Worm (Caenorhabditis elegans) whole organism, young adult: ENCODE measurements around the gene T21C9.11.

Experiments
- B0261.1 ChIP-seq: sonication (generic microtip); optimal IDR thresholded peaks from 2 replicates; lab custom pipeline; 2016; ENCODE audit warnings: mild to moderate bottlenecking, missing genetic modification characterization, moderate library complexity, missing compliant biosample characterization
- C17E4.6 ChIP-seq: fragments of 200-800 bp; sonication (Bioruptor generic); IDR thresholded peaks from 2 replicates; pipeline ENCODE4 v1.3.6; 2022; ENCODE audit warnings: missing genetic modification reagents, missing genetic modification characterization, missing compliant biosample characterization
- F39B2.1 ChIP-seq: fragments of 200-800 bp; sonication (Bioruptor generic); IDR thresholded peaks from 2 replicates; pipeline ENCODE4 v1.3.6; 2022; ENCODE audit warnings: missing genetic modification reagents, missing genetic modification characterization, missing compliant biosample characterization
- F49E8.2 ChIP-seq: sonication (generic microtip); optimal IDR thresholded peaks from 3 replicates; lab custom pipeline; 2017; ENCODE audit warnings: missing genetic modification characterization, mild to moderate bottlenecking, missing compliant biosample characterization, antibody characterized with exemption, moderate library complexity; ENCODE audit not compliant: insufficient read depth
- F57A8.1 ChIP-seq: fragments of 200-800 bp; sonication (Bioruptor generic); optimal IDR thresholded peaks from 2 replicates; lab custom pipeline; 2018; ENCODE audit warnings: mild to moderate bottlenecking, missing genetic modification characterization, moderate library complexity, missing compliant biosample characterization
- Y53F4B.3 ChIP-seq: fragments of 200-800 bp; sonication (Bioruptor generic); IDR thresholded peaks from 2 replicates; pipeline ENCODE4 v1.3.6; 2022; ENCODE audit warnings: missing genetic modification reagents, missing genetic modification characterization, missing compliant biosample characterization
- Y79H2A.3 ChIP-seq: fragments of 200-800 bp; sonication (Bioruptor generic); conservative IDR thresholded peaks from 2 replicates; pipeline ENCODE4 v1.3.6; 2022; ENCODE audit warnings: missing genetic modification reagents, missing genetic modification characterization, missing compliant biosample characterization
- akir-1 ChIP-seq: fragments of 200-800 bp; sonication (Bioruptor generic); optimal IDR thresholded peaks from 2 replicates; lab custom pipeline; 2018; ENCODE audit warnings: mild to moderate bottlenecking, missing genetic modification characterization, moderate library complexity, missing compliant biosample characterization
- ama-1 ChIP-seq, 3 experiments: fragments of 150-350 bp in 1 of 3; sonication (generic microtip) in 2 of 3; optimal IDR thresholded peaks; 2 replicates each; lab custom pipeline; 2014 to 2018; ENCODE audit warnings: missing biosample characterization in 2 of 3, missing genetic modification characterization in 2 of 3, missing genetic modification reagents in 2 of 3
- atf-7 ChIP-seq: sonication (generic microtip); optimal IDR thresholded peaks from 2 replicates; lab custom pipeline; 2017; ENCODE audit warnings: mild to moderate bottlenecking, missing genetic modification characterization, missing compliant biosample characterization
- attf-6 ChIP-seq: fragments of 200-800 bp; sonication (Bioruptor generic); IDR thresholded peaks from 2 replicates; pipeline ENCODE4 v1.3.6; 2022; ENCODE audit warnings: missing genetic modification reagents, missing genetic modification characterization, missing compliant biosample characterization
- bed-2 ChIP-seq: fragments of 200-800 bp; sonication (Bioruptor generic); IDR thresholded peaks from 2 replicates; pipeline ENCODE4 v1.3.6; 2022; ENCODE audit warnings: missing genetic modification reagents, missing genetic modification characterization, missing compliant biosample characterization
- cebp-1 ChIP-seq, 2 experiments: fragments of 200-800 bp in 1 of 2; sonication (Bioruptor generic) in 1 of 2; sonication (generic microtip) in 1 of 2; IDR thresholded peaks in 1 of 2; optimal IDR thresholded peaks in 1 of 2; 2 replicates each; pipeline versions ENCODE4 v1.3.6 to Lab custom; 2017 to 2022; ENCODE audit warnings: missing compliant biosample characterization in 2 of 2, missing genetic modification characterization in 2 of 2, mild to moderate bottlenecking in 1 of 2, missing genetic modification reagents in 1 of 2, moderate library complexity in 1 of 2
- ceh-27 ChIP-seq: fragments of 200-800 bp; sonication (Bioruptor generic); optimal IDR thresholded peaks from 2 replicates; lab custom pipeline; 2018; ENCODE audit warnings: mild to moderate bottlenecking, missing genetic modification characterization, moderate library complexity, missing compliant biosample characterization
- ceh-40 ChIP-seq: fragments of 200-800 bp; sonication (Bioruptor generic); IDR thresholded peaks from 2 replicates; pipeline ENCODE4 v1.3.6; 2022; ENCODE audit warnings: missing genetic modification characterization, missing compliant biosample characterization
- ceh-58 ChIP-seq: fragments of 200-800 bp; sonication (Bioruptor generic); IDR thresholded peaks from 2 replicates; pipeline ENCODE4 v1.3.6; 2022; ENCODE audit warnings: missing genetic modification characterization, missing compliant biosample characterization
- die-1 ChIP-seq: sonication (generic microtip); optimal IDR thresholded peaks from 2 replicates; lab custom pipeline; 2016; ENCODE audit warnings: missing genotype, mild to moderate bottlenecking, missing genetic modification characterization, missing compliant biosample characterization
- dox-1 ChIP-seq: fragments of 200-800 bp; sonication (Bioruptor generic); IDR thresholded peaks from 2 replicates; pipeline ENCODE4 v1.3.6; 2022; ENCODE audit warnings: missing genetic modification reagents, missing genetic modification characterization, missing compliant biosample characterization
- egl-18 ChIP-seq: fragments of 200-800 bp; sonication (Bioruptor generic); IDR thresholded peaks from 2 replicates; pipeline ENCODE4 v1.3.6; 2022; ENCODE audit warnings: missing genetic modification reagents, missing genetic modification characterization, missing compliant biosample characterization
- egrh-3 ChIP-seq: fragments of 200-800 bp; sonication (Bioruptor generic); IDR thresholded peaks from 2 replicates; pipeline ENCODE4 v1.3.6; 2022; ENCODE audit warnings: missing genetic modification reagents, missing genetic modification characterization, missing compliant biosample characterization
- ekl-4 ChIP-seq: fragments of 200-800 bp; sonication (Bioruptor generic); IDR thresholded peaks from 2 replicates; pipeline ENCODE4 v1.3.6; 2022; ENCODE audit warnings: missing genetic modification reagents, missing genetic modification characterization, missing compliant biosample characterization
- gei-17 ChIP-seq: fragments of 200-800 bp; sonication (Bioruptor generic); optimal IDR thresholded peaks from 2 replicates; lab custom pipeline; 2018; ENCODE audit warnings: mild to moderate bottlenecking, missing genetic modification characterization, missing compliant biosample characterization
- him-1 ChIP-seq: sonication (generic microtip); optimal IDR thresholded peaks from 2 replicates; lab custom pipeline; 2016; ENCODE audit warnings: missing genotype, missing genetic modification reagents, missing genetic modification characterization, missing compliant biosample characterization
- let-607 ChIP-seq, 2 experiments: fragments of 200-800 bp in 1 of 2; sonication (Bioruptor generic) in 1 of 2; sonication (generic microtip) in 1 of 2; optimal IDR thresholded peaks; 2 replicates each; lab custom pipeline; 2016 to 2018; ENCODE audit warnings: mild to moderate bottlenecking in 2 of 2, missing compliant biosample characterization in 2 of 2, missing genetic modification characterization in 2 of 2, moderate library complexity in 2 of 2, missing genotype in 1 of 2
- lsl-1 ChIP-seq: fragments of 200-800 bp; sonication (Bioruptor generic); optimal IDR thresholded peaks from 2 replicates; lab custom pipeline; 2018; ENCODE audit warnings: mild to moderate bottlenecking, missing genetic modification characterization, moderate library complexity, missing compliant biosample characterization
- mcd-1 ChIP-seq: fragments of 200-800 bp; sonication (Bioruptor generic); IDR thresholded peaks from 2 replicates; pipeline ENCODE4 v1.3.6; 2022; ENCODE audit warnings: missing genetic modification reagents, missing genetic modification characterization, missing compliant biosample characterization
- nhr-179 ChIP-seq: sonication (generic microtip); optimal IDR thresholded peaks from 2 replicates; lab custom pipeline; 2016; ENCODE audit warnings: mild to moderate bottlenecking, missing genetic modification characterization, missing compliant biosample characterization
- nhr-27 ChIP-seq: fragments of 200-800 bp; sonication (Bioruptor generic); optimal IDR thresholded peaks from 2 replicates; lab custom pipeline; 2018; ENCODE audit warnings: mild to moderate bottlenecking, missing genetic modification characterization, moderate library complexity, missing compliant biosample characterization
- nhr-80 ChIP-seq: sonication (generic microtip); optimal IDR thresholded peaks from 2 replicates; lab custom pipeline; 2016; ENCODE audit warnings: missing genetic modification characterization, missing compliant biosample characterization
- nhr-90 ChIP-seq: sonication (generic microtip); optimal IDR thresholded peaks from 2 replicates; lab custom pipeline; 2016; ENCODE audit warnings: missing genotype, mild to moderate bottlenecking, missing genetic modification characterization, missing compliant biosample characterization
- pbrm-1 ChIP-seq: fragments of 200-800 bp; sonication (Bioruptor generic); IDR thresholded peaks from 2 replicates; pipeline ENCODE4 v1.3.6; 2022; ENCODE audit warnings: missing genetic modification reagents, missing genetic modification characterization, missing compliant biosample characterization
- pha-4 ChIP-seq: fragments of 150-350 bp; sonication (generic microtip); optimal IDR thresholded peaks from 2 replicates; lab custom pipeline; 2014; ENCODE audit warnings: missing biosample characterization, missing genetic modification reagents, missing genetic modification characterization
- rpc-1 ChIP-seq, 2 experiments: fragments of 150-350 bp in 1 of 2; sonication (generic microtip) in 1 of 2; optimal IDR thresholded peaks; 2 replicates each; lab custom pipeline; 2014 to 2018; ENCODE audit warnings: missing biosample characterization in 1 of 2, missing genetic modification characterization in 1 of 2, missing genetic modification reagents in 1 of 2, missing genotype in 1 of 2
- sea-2 ChIP-seq: fragments of 200-800 bp; sonication (Bioruptor generic); IDR thresholded peaks from 2 replicates; pipeline ENCODE4 v1.3.6; 2022; ENCODE audit warnings: missing genetic modification characterization, missing compliant biosample characterization
- snpc-1.3 ChIP-seq: sonication (generic microtip); optimal IDR thresholded peaks from 2 replicates; lab custom pipeline; 2017; ENCODE audit warnings: missing genetic modification characterization, mild to moderate bottlenecking, missing compliant biosample characterization, antibody characterized with exemption, moderate library complexity, missing genotype, missing genetic modification reagents; ENCODE audit not compliant: insufficient read depth
- snpc-4 ChIP-seq, 5 experiments: fragments of 150-350 bp in 1 of 5; sonication (generic microtip) in 4 of 5; optimal IDR thresholded peaks; 2 replicates each; lab custom pipeline; 2014 to 2018; ENCODE audit warnings: missing genetic modification characterization in 5 of 5, missing biosample characterization in 3 of 5, antibody characterized with exemption in 2 of 5, mild to moderate bottlenecking in 2 of 5, missing compliant biosample characterization in 2 of 5, missing genotype in 2 of 5, moderate library complexity in 2 of 5, missing genetic modification reagents in 1 of 5
- sptf-2 ChIP-seq: fragments of 200-800 bp; sonication (Bioruptor generic); optimal IDR thresholded peaks from 2 replicates; lab custom pipeline; 2018; ENCODE audit warnings: mild to moderate bottlenecking, missing genetic modification characterization, missing compliant biosample characterization
- unc-130 ChIP-seq: sonication (generic microtip); optimal IDR thresholded peaks from 2 replicates; lab custom pipeline; 2016; ENCODE audit warnings: missing genetic modification reagents, missing genetic modification characterization, missing compliant biosample characterization
- unc-62 ChIP-seq: fragments of 150-350 bp; optimal IDR thresholded peaks from 2 replicates; lab custom pipeline; 2014; ENCODE audit warnings: missing biosample characterization, missing genetic modification reagents, missing genetic modification characterization
- ztf-22 ChIP-seq: fragments of 200-800 bp; sonication (Bioruptor generic); optimal IDR thresholded peaks from 2 replicates; lab custom pipeline; 2018; ENCODE audit warnings: mild to moderate bottlenecking, missing genetic modification characterization, moderate library complexity, missing compliant biosample characterization
- ztf-25 ChIP-seq: fragments of 200-800 bp; sonication (Bioruptor generic); IDR thresholded peaks from 2 replicates; pipeline ENCODE4 v1.3.6; 2022; ENCODE audit warnings: missing genetic modification reagents, missing genetic modification characterization, missing compliant biosample characterization

Gene T21C9.11

ce11 chrV:10574197-10574596 is 20.5 kb downstream of the T21C9.11 start:
- TF ChIP-seq dox-1 (GFP tag; lab: Robert Waterston, UW) (no peak), F39B2.1 (GFP tag; lab: Robert Waterston, UW) (no peak), gei-17 (GFP tag; lab: Kevin White, UChicago) (no peak), rpc-1 (optimal IDR thresholded peaks at IDR 0.05; lab: Kevin White, UChicago) (no peak), rpc-1 (tag; optimal IDR thresholded peaks at IDR 0.05; lab: Kevin White, UChicago) (no peak), ekl-4 (GFP tag; lab: Robert Waterston, UW) (no peak), lsl-1 (GFP tag; lab: Kevin White, UChicago) (no peak), sea-2 (GFP tag; lab: Robert Waterston, UW) (no peak), die-1 (tag; lab: Kevin White, UChicago) (no peak), egl-18 (GFP tag; lab: Robert Waterston, UW) (no peak), ama-1 (optimal IDR thresholded peaks at IDR 0.05; lab: Kevin White, UChicago) (no peak), ama-1 (GFP tag; optimal IDR thresholded peaks at IDR 0.05; lab: Kevin White, UChicago) (no peak), ztf-25 (GFP tag; lab: Robert Waterston, UW) (no peak), Y79H2A.3 (GFP tag; lab: Robert Waterston, UW) (no peak), akir-1 (GFP tag; lab: Kevin White, UChicago) (no peak)

- TF ChIP-seq B0261.1 (tag; lab: Kevin White, UChicago) = no peak
- no peak for TF ChIP-seq ceh-40 (GFP tag; lab: Robert Waterston, UW)
- TF ChIP-seq C17E4.6 (GFP tag; lab: Robert Waterston, UW) = no peak
Observed at ce11 chrV:10572614-10573013, 22.1 kb downstream of the T21C9.11 start, which contains the start of gene del-6. TSS of gene del-6 (plus strand) at chrV:10572914.

ce11 chrV:10571523-10571922 is 23.2 kb downstream of the T21C9.11 start:
- no peak for TF ChIP-seq nhr-179 (tag; lab: Kevin White, UChicago)
- TF ChIP-seq let-607 (tag; optimal IDR thresholded peaks at IDR 0.05; lab: Kevin White, UChicago) = no peak
- TF ChIP-seq him-1 (tag; lab: Kevin White, UChicago) = no peak
- TF ChIP-seq unc-62 (GFP tag; lab: Kevin White, UChicago) = no peak
- TF ChIP-seq pbrm-1 (GFP tag; lab: Robert Waterston, UW) = no peak
- TF ChIP-seq snpc-4 (GFP tag; optimal IDR thresholded peaks at IDR 0.05; lab: Kevin White, UChicago) = no peak
- no peak for TF ChIP-seq snpc-4 (tag; optimal IDR thresholded peaks at IDR 0.05; lab: Kevin White, UChicago)
- no peak for TF ChIP-seq ceh-40 (GFP tag; lab: Robert Waterston, UW)
- TF ChIP-seq atf-7 (tag; lab: Kevin White, UChicago) = no peak
- no peak for TF ChIP-seq snpc-1.3 (tag; lab: Kevin White, UChicago)
- no peak for TF ChIP-seq nhr-80 (tag; lab: Kevin White, UChicago)
- no peak for TF ChIP-seq nhr-27
- TF ChIP-seq B0261.1 (tag; lab: Kevin White, UChicago) = no peak
- no peak for TF ChIP-seq ceh-27 (GFP tag; lab: Kevin White, UChicago)
- TF ChIP-seq sea-2 (GFP tag; lab: Robert Waterston, UW) = no peak
- no peak for TF ChIP-seq pha-4 (tag; lab: Kevin White, UChicago)
- TF ChIP-seq cebp-1 (GFP tag; IDR thresholded peaks at IDR 0.05; lab: Robert Waterston, UW) = no peak
- TF ChIP-seq cebp-1 (tag; optimal IDR thresholded peaks at IDR 0.05; lab: Kevin White, UChicago) = no peak
- TF ChIP-seq unc-130 = no peak
- TF ChIP-seq ekl-4 (GFP tag; lab: Robert Waterston, UW) = no peak

- TF ChIP-seq egrh-3 (GFP tag; lab: Robert Waterston, UW) (no peak), F49E8.2 (tag; lab: Kevin White, UChicago) (no peak), attf-6 (GFP tag; lab: Robert Waterston, UW) (no peak), sptf-2 (GFP tag; lab: Kevin White, UChicago) (no peak), ceh-58 (GFP tag; lab: Robert Waterston, UW) (no peak), ztf-22 (no peak), F57A8.1 (GFP tag; lab: Kevin White, UChicago) (no peak), Y53F4B.3 (no peak), mcd-1 (GFP tag; lab: Robert Waterston, UW) (no peak), bed-2 (GFP tag; lab: Robert Waterston, UW) (no peak), dox-1 (GFP tag; lab: Robert Waterston, UW) (no peak), nhr-90 (tag; lab: Kevin White, UChicago) (no peak), F39B2.1 (GFP tag; lab: Robert Waterston, UW) (no peak), let-607 (tag; optimal IDR thresholded peaks at IDR 0.05; lab: Kevin White, UChicago) (no peak)
Observed at ce11 chrV:10568496-10568895, 26.2 kb downstream of the T21C9.11 start.
